Worm (Caenorhabditis elegans) whole organism, mixed stage, embryonic: ENCODE results near the gene kynu-1.
A peak's percentile ranks its signal among the peaks of the same experiment; 100 is the strongest.

Experiments
- blmp-1 ChIP-seq: fragments of 150-350 bp; optimal IDR thresholded peaks from 2 replicates; lab custom pipeline; 2014; ENCODE audit warnings: missing biosample characterization, missing genetic modification characterization
- ceh-43 ChIP-seq: fragments of 200-800 bp; sonication (Bioruptor generic); optimal IDR thresholded peaks from 2 replicates; lab custom pipeline; 2018; ENCODE audit warnings: mild to moderate bottlenecking, missing genetic modification characterization, moderate library complexity, missing compliant biosample characterization
- elt-1 ChIP-seq: sonication (generic microtip); optimal IDR thresholded peaks from 2 replicates; lab custom pipeline; 2017; ENCODE audit warnings: missing genetic modification characterization, mild to moderate bottlenecking, missing compliant biosample characterization, antibody characterized with exemption, moderate library complexity, borderline replicate concordance; ENCODE audit not compliant: insufficient read depth
- pha-4 ChIP-seq: fragments of 150-350 bp; optimal IDR thresholded peaks from 2 replicates; lab custom pipeline; 2018; ENCODE audit warnings: missing biosample characterization, missing genetic modification reagents, missing genetic modification characterization
- sptf-1 ChIP-seq: sonication (generic microtip); optimal IDR thresholded peaks from 2 replicates; lab custom pipeline; 2017; ENCODE audit warnings: mild to moderate bottlenecking, missing genetic modification characterization, moderate library complexity, missing compliant biosample characterization
- unc-62 ChIP-seq: fragments of 150-350 bp; optimal IDR thresholded peaks from 2 replicates; lab custom pipeline; 2014; ENCODE audit warnings: missing biosample characterization, missing genetic modification reagents, missing genetic modification characterization
- ztf-11 ChIP-seq: fragments of 150-350 bp; optimal IDR thresholded peaks from 2 replicates; lab custom pipeline; 2014; ENCODE audit warnings: missing biosample characterization, missing genetic modification characterization

- TF ChIP-seq pha-4, result no peak
- no peak for TF ChIP-seq blmp-1 (tag; lab: Kevin White, UChicago)
- TF ChIP-seq ztf-11 (tag; lab: Kevin White, UChicago), result no peak
- TF ChIP-seq elt-1 (tag; lab: Kevin White, UChicago), result no peak
- TF ChIP-seq unc-62, result peak; percentile 2
- no peak for TF ChIP-seq ceh-43 (GFP tag; lab: Kevin White, UChicago)
- TF ChIP-seq sptf-1, result peak; percentile 15
Measured at ce11 chrX:6150949-6151519, 41.9 kb upstream of the kynu-1 start.
